Worm (Caenorhabditis elegans) whole organism, young adult: Measurements from ENCODE around the gene ins-16.

ENCODE experiments used
- B0019.2 ChIP-seq: fragments of 200-800 bp; sonication (Bioruptor generic); conservative IDR thresholded peaks from 2 replicates; pipeline ENCODE4 v1.3.6; 2022; ENCODE audit warnings: missing genetic modification reagents, missing genetic modification characterization, missing compliant biosample characterization
- B0035.1 ChIP-seq: sonication (generic microtip); optimal IDR thresholded peaks from 2 replicates; lab custom pipeline; 2016; ENCODE audit warnings: missing genetic modification characterization, mild to moderate bottlenecking, missing compliant biosample characterization, missing genotype, missing genetic modification reagents
- B0336.3 ChIP-seq: fragments of 200-800 bp; sonication (Bioruptor generic); IDR thresholded peaks from 2 replicates; pipeline ENCODE4 v1.3.6; 2022; ENCODE audit warnings: missing genetic modification characterization, missing compliant biosample characterization
- C06A6.2 ChIP-seq: fragments of 200-800 bp; sonication (Bioruptor generic); conservative IDR thresholded peaks from 2 replicates; pipeline ENCODE4 v1.3.6; 2022; ENCODE audit warnings: missing genetic modification characterization, missing compliant biosample characterization
- C17E4.6 ChIP-seq: fragments of 200-800 bp; sonication (Bioruptor generic); IDR thresholded peaks from 2 replicates; pipeline ENCODE4 v1.3.6; 2022; ENCODE audit warnings: missing genetic modification reagents, missing genetic modification characterization, missing compliant biosample characterization
- D2030.7 ChIP-seq: fragments of 200-800 bp; sonication (Bioruptor generic); IDR thresholded peaks from 2 replicates; pipeline ENCODE4 v1.3.6; 2022; ENCODE audit warnings: missing genetic modification reagents, missing genetic modification characterization, missing compliant biosample characterization
- F23B12.7 ChIP-seq: sonication (generic microtip); optimal IDR thresholded peaks from 2 replicates; lab custom pipeline; 2017; ENCODE audit warnings: missing genetic modification characterization, mild to moderate bottlenecking, missing compliant biosample characterization, antibody characterized with exemption, moderate library complexity; ENCODE audit not compliant: insufficient read depth
- F39B2.1 ChIP-seq: fragments of 200-800 bp; sonication (Bioruptor generic); IDR thresholded peaks from 2 replicates; pipeline ENCODE4 v1.3.6; 2022; ENCODE audit warnings: missing genetic modification reagents, missing genetic modification characterization, missing compliant biosample characterization
- F49E8.2 ChIP-seq: sonication (generic microtip); optimal IDR thresholded peaks from 3 replicates; lab custom pipeline; 2017; ENCODE audit warnings: missing genetic modification characterization, mild to moderate bottlenecking, missing compliant biosample characterization, antibody characterized with exemption, moderate library complexity; ENCODE audit not compliant: insufficient read depth
- T07F8.4 ChIP-seq: sonication (generic microtip); optimal IDR thresholded peaks from 2 replicates; lab custom pipeline; 2016; ENCODE audit warnings: mild to moderate bottlenecking, missing genetic modification characterization, moderate library complexity, missing compliant biosample characterization
- Y53F4B.3 ChIP-seq: fragments of 200-800 bp; sonication (Bioruptor generic); IDR thresholded peaks from 2 replicates; pipeline ENCODE4 v1.3.6; 2022; ENCODE audit warnings: missing genetic modification reagents, missing genetic modification characterization, missing compliant biosample characterization
- Y79H2A.3 ChIP-seq: fragments of 200-800 bp; sonication (Bioruptor generic); conservative IDR thresholded peaks from 2 replicates; pipeline ENCODE4 v1.3.6; 2022; ENCODE audit warnings: missing genetic modification reagents, missing genetic modification characterization, missing compliant biosample characterization
- ama-1 ChIP-seq, 3 experiments: fragments of 150-350 bp in 1 of 3; sonication (generic microtip) in 2 of 3; optimal IDR thresholded peaks; 2 replicates each; lab custom pipeline; 2014 to 2018; ENCODE audit warnings: missing biosample characterization in 2 of 3, missing genetic modification characterization in 2 of 3, missing genetic modification reagents in 2 of 3
- aptf-2 ChIP-seq: fragments of 200-800 bp; sonication (Bioruptor generic); conservative IDR thresholded peaks from 2 replicates; pipeline ENCODE4 v1.3.6; 2022; ENCODE audit warnings: missing genetic modification reagents, missing genetic modification characterization, missing compliant biosample characterization
- aptf-3 ChIP-seq: fragments of 200-800 bp; sonication (Bioruptor generic); IDR thresholded peaks from 2 replicates; pipeline ENCODE4 v1.3.6; 2022; ENCODE audit warnings: missing genetic modification characterization, missing compliant biosample characterization
- athp-1 ChIP-seq: sonication (generic microtip); optimal IDR thresholded peaks from 2 replicates; lab custom pipeline; 2017; ENCODE audit warnings: mild to moderate bottlenecking, missing genetic modification characterization, missing compliant biosample characterization
- attf-3 ChIP-seq: fragments of 200-800 bp; sonication (Bioruptor generic); conservative IDR thresholded peaks from 2 replicates; pipeline ENCODE4 v1.3.6; 2022; ENCODE audit warnings: missing genetic modification reagents, missing genetic modification characterization, missing compliant biosample characterization
- attf-5 ChIP-seq: fragments of 200-800 bp; sonication (Bioruptor generic); optimal IDR thresholded peaks from 2 replicates; lab custom pipeline; 2018; ENCODE audit warnings: mild to moderate bottlenecking, missing genetic modification characterization, missing compliant biosample characterization
- attf-6 ChIP-seq: fragments of 200-800 bp; sonication (Bioruptor generic); IDR thresholded peaks from 2 replicates; pipeline ENCODE4 v1.3.6; 2022; ENCODE audit warnings: missing genetic modification reagents, missing genetic modification characterization, missing compliant biosample characterization
- ceh-91 ChIP-seq: fragments of 200-800 bp; sonication (Bioruptor generic); IDR thresholded peaks from 2 replicates; pipeline ENCODE4 v1.3.6; 2022; ENCODE audit warnings: missing genetic modification reagents, missing genetic modification characterization, missing compliant biosample characterization
- dox-1 ChIP-seq: fragments of 200-800 bp; sonication (Bioruptor generic); IDR thresholded peaks from 2 replicates; pipeline ENCODE4 v1.3.6; 2022; ENCODE audit warnings: missing genetic modification reagents, missing genetic modification characterization, missing compliant biosample characterization
- egl-18 ChIP-seq: fragments of 200-800 bp; sonication (Bioruptor generic); IDR thresholded peaks from 2 replicates; pipeline ENCODE4 v1.3.6; 2022; ENCODE audit warnings: missing genetic modification reagents, missing genetic modification characterization, missing compliant biosample characterization
- ekl-4 ChIP-seq: fragments of 200-800 bp; sonication (Bioruptor generic); IDR thresholded peaks from 2 replicates; pipeline ENCODE4 v1.3.6; 2022; ENCODE audit warnings: missing genetic modification reagents, missing genetic modification characterization, missing compliant biosample characterization
- gei-17 ChIP-seq: fragments of 200-800 bp; sonication (Bioruptor generic); optimal IDR thresholded peaks from 2 replicates; lab custom pipeline; 2018; ENCODE audit warnings: mild to moderate bottlenecking, missing genetic modification characterization, missing compliant biosample characterization
- hlh-12 ChIP-seq: sonication (generic microtip); optimal IDR thresholded peaks from 2 replicates; lab custom pipeline; 2016; ENCODE audit warnings: missing genetic modification characterization, missing compliant biosample characterization
- lin-26 ChIP-seq: fragments of 200-800 bp; sonication (Bioruptor generic); IDR thresholded peaks from 2 replicates; pipeline ENCODE4 v1.3.6; 2022; ENCODE audit warnings: missing genetic modification reagents, missing genetic modification characterization, missing compliant biosample characterization
- lin-35 ChIP-seq, 3 experiments: fragments of 150-350 bp in 2 of 3; sonication (generic microtip) in 1 of 3; optimal IDR thresholded peaks; 2 replicates each; lab custom pipeline; 2014 to 2018; ENCODE audit warnings: missing biosample characterization in 3 of 3, missing genetic modification characterization in 3 of 3, missing genetic modification reagents in 3 of 3
- lsy-27 ChIP-seq: sonication (generic microtip); optimal IDR thresholded peaks from 2 replicates; lab custom pipeline; 2017; ENCODE audit warnings: missing genetic modification characterization, mild to moderate bottlenecking, missing compliant biosample characterization, antibody characterized with exemption, missing genotype, borderline replicate concordance; ENCODE audit not compliant: insufficient read depth
- madf-3 ChIP-seq: fragments of 200-800 bp; sonication (Bioruptor generic); IDR thresholded peaks from 2 replicates; pipeline ENCODE4 v1.3.6; 2022; ENCODE audit warnings: missing genetic modification reagents, missing genetic modification characterization, missing compliant biosample characterization
- madf-6 ChIP-seq: fragments of 200-800 bp; sonication (Bioruptor generic); IDR thresholded peaks from 2 replicates; pipeline ENCODE4 v1.3.6; 2022; ENCODE audit warnings: missing genetic modification reagents, missing genetic modification characterization, missing compliant biosample characterization
- mes-4 ChIP-seq: sonication (generic microtip); optimal IDR thresholded peaks from 2 replicates; lab custom pipeline; 2016; ENCODE audit warnings: missing genotype, missing genetic modification characterization, missing compliant biosample characterization
- nhr-120 ChIP-seq: fragments of 200-800 bp; sonication (Bioruptor generic); IDR thresholded peaks from 2 replicates; pipeline ENCODE4 v1.3.6; 2022; ENCODE audit warnings: missing genetic modification characterization, missing compliant biosample characterization
- nhr-27 ChIP-seq: fragments of 200-800 bp; sonication (Bioruptor generic); optimal IDR thresholded peaks from 2 replicates; lab custom pipeline; 2018; ENCODE audit warnings: mild to moderate bottlenecking, missing genetic modification characterization, moderate library complexity, missing compliant biosample characterization
- nhr-90 ChIP-seq: sonication (generic microtip); optimal IDR thresholded peaks from 2 replicates; lab custom pipeline; 2016; ENCODE audit warnings: missing genotype, mild to moderate bottlenecking, missing genetic modification characterization, missing compliant biosample characterization
- pbrm-1 ChIP-seq: fragments of 200-800 bp; sonication (Bioruptor generic); IDR thresholded peaks from 2 replicates; pipeline ENCODE4 v1.3.6; 2022; ENCODE audit warnings: missing genetic modification reagents, missing genetic modification characterization, missing compliant biosample characterization
- rpc-1 ChIP-seq, 2 experiments: fragments of 150-350 bp in 1 of 2; sonication (generic microtip) in 1 of 2; optimal IDR thresholded peaks; 2 replicates each; lab custom pipeline; 2014 to 2018; ENCODE audit warnings: missing biosample characterization in 1 of 2, missing genetic modification characterization in 1 of 2, missing genetic modification reagents in 1 of 2, missing genotype in 1 of 2
- sdz-38 ChIP-seq: sonication (generic microtip); optimal IDR thresholded peaks from 2 replicates; lab custom pipeline; 2016; ENCODE audit warnings: missing genotype, missing genetic modification characterization, missing compliant biosample characterization
- snpc-1.3 ChIP-seq: sonication (generic microtip); optimal IDR thresholded peaks from 2 replicates; lab custom pipeline; 2017; ENCODE audit warnings: missing genetic modification characterization, mild to moderate bottlenecking, missing compliant biosample characterization, antibody characterized with exemption, moderate library complexity, missing genotype, missing genetic modification reagents; ENCODE audit not compliant: insufficient read depth
- snpc-3.4 ChIP-seq: sonication (generic microtip); optimal IDR thresholded peaks from 2 replicates; lab custom pipeline; 2017; ENCODE audit warnings: missing genetic modification characterization, mild to moderate bottlenecking, missing compliant biosample characterization, antibody characterized with exemption, moderate library complexity, missing genotype, missing genetic modification reagents
- snpc-4 ChIP-seq, 5 experiments: fragments of 150-350 bp in 1 of 5; sonication (generic microtip) in 4 of 5; optimal IDR thresholded peaks; 2 replicates each; lab custom pipeline; 2014 to 2018; ENCODE audit warnings: missing genetic modification characterization in 5 of 5, missing biosample characterization in 3 of 5, antibody characterized with exemption in 2 of 5, mild to moderate bottlenecking in 2 of 5, missing compliant biosample characterization in 2 of 5, missing genotype in 2 of 5, moderate library complexity in 2 of 5, missing genetic modification reagents in 1 of 5
- tbp1 ChIP-seq: fragments of 200-800 bp; sonication (Bioruptor generic); optimal IDR thresholded peaks from 2 replicates; lab custom pipeline; 2018; ENCODE audit warnings: mild to moderate bottlenecking, missing genetic modification characterization, missing compliant biosample characterization
- tlf-1 ChIP-seq: fragments of 200-800 bp; sonication (Bioruptor generic); optimal IDR thresholded peaks from 2 replicates; lab custom pipeline; 2018; ENCODE audit warnings: mild to moderate bottlenecking, missing genetic modification characterization, missing compliant biosample characterization
- unc-130 ChIP-seq: sonication (generic microtip); optimal IDR thresholded peaks from 2 replicates; lab custom pipeline; 2016; ENCODE audit warnings: missing genetic modification reagents, missing genetic modification characterization, missing compliant biosample characterization
- zfh-2 ChIP-seq: fragments of 200-800 bp; sonication (Bioruptor generic); conservative IDR thresholded peaks from 2 replicates; pipeline ENCODE4 v1.3.6; 2022; ENCODE audit warnings: missing genetic modification reagents, missing genetic modification characterization, missing compliant biosample characterization
- ztf-18 ChIP-seq: sonication (generic microtip); optimal IDR thresholded peaks from 2 replicates; lab custom pipeline; 2016; ENCODE audit warnings: missing genotype, mild to moderate bottlenecking, missing genetic modification characterization, missing compliant biosample characterization
- ztf-28 ChIP-seq: fragments of 200-800 bp; sonication (Bioruptor generic); IDR thresholded peaks from 2 replicates; pipeline ENCODE4 v1.3.6; 2022; ENCODE audit warnings: missing genetic modification reagents, missing genetic modification characterization, missing compliant biosample characterization
- ztf-3 ChIP-seq: fragments of 200-800 bp; sonication (Bioruptor generic); optimal IDR thresholded peaks from 2 replicates; lab custom pipeline; 2018; ENCODE audit warnings: mild to moderate bottlenecking, missing genetic modification characterization, missing compliant biosample characterization

ins-16 gene

ce11 chrIII:2031746-2032145 is 29.0 kb downstream of the ins-16 start:
- TF ChIP-seq madf-6 (GFP tag; lab: Robert Waterston, UW) (no peak), mes-4 (tag; lab: Kevin White, UChicago) (no peak), T07F8.4 (no peak), lin-26 (GFP tag; lab: Robert Waterston, UW) (peak; percentile 67; the same call in 1 of the 2 replicates), attf-6 (GFP tag; lab: Robert Waterston, UW) (no peak), B0035.1 (no peak), D2030.7 (GFP tag; lab: Robert Waterston, UW) (no peak), tbp1 (peak; percentile 89), aptf-3 (GFP tag; lab: Robert Waterston, UW) (no peak), gei-17 (no peak), dox-1 (no peak), tlf-1 (GFP tag; lab: Kevin White, UChicago) (no peak), C17E4.6 (GFP tag; lab: Robert Waterston, UW) (no peak), unc-130 (GFP tag; lab: Kevin White, UChicago) (no peak), sdz-38 (tag; lab: Kevin White, UChicago) (no peak), Y53F4B.3 (GFP tag; lab: Robert Waterston, UW) (no peak), rpc-1 (optimal IDR thresholded peaks at IDR 0.05; lab: Kevin White, UChicago) (peak; percentile 57), rpc-1 (tag; optimal IDR thresholded peaks at IDR 0.05; lab: Kevin White, UChicago) (no peak), athp-1 (no peak), B0336.3 (GFP tag; lab: Robert Waterston, UW) (no peak), aptf-2 (GFP tag; lab: Robert Waterston, UW) (no peak), attf-5 (no peak), ekl-4 (GFP tag; lab: Robert Waterston, UW) (no peak), C06A6.2 (no peak), B0019.2 (GFP tag; lab: Robert Waterston, UW) (no peak), Y79H2A.3 (GFP tag; lab: Robert Waterston, UW) (no peak), zfh-2 (GFP tag; lab: Robert Waterston, UW) (no peak), ztf-18 (tag; lab: Kevin White, UChicago) (no peak), egl-18 (GFP tag; lab: Robert Waterston, UW) (no peak), F49E8.2 (tag; lab: Kevin White, UChicago) (no peak), nhr-120 (no peak), hlh-12 (tag; lab: Kevin White, UChicago) (no peak), attf-3 (no peak), nhr-90 (tag; lab: Kevin White, UChicago) (no peak), madf-3 (GFP tag; lab: Robert Waterston, UW) (no peak), pbrm-1 (GFP tag; lab: Robert Waterston, UW) (no peak), ztf-28 (GFP tag; lab: Robert Waterston, UW) (no peak), nhr-27 (no peak), F23B12.7 (tag; lab: Kevin White, UChicago) (no peak), snpc-3.4 (tag; lab: Kevin White, UChicago) (peak; percentile 47), ztf-3 (GFP tag; lab: Kevin White, UChicago) (no peak), lin-35 (GFP tag; optimal IDR thresholded peaks at IDR 0.05; lab: Kevin White, UChicago) (no peak), ceh-91 (GFP tag; lab: Robert Waterston, UW) (no peak), snpc-4 (GFP tag; optimal IDR thresholded peaks at IDR 0.05; lab: Kevin White, UChicago) (no peak), snpc-4 (tag; optimal IDR thresholded peaks at IDR 0.05; lab: Kevin White, UChicago) (no peak), ama-1 (optimal IDR thresholded peaks at IDR 0.05; lab: Kevin White, UChicago) (no peak), ama-1 (GFP tag; optimal IDR thresholded peaks at IDR 0.05; lab: Kevin White, UChicago) (peak in 1 of 2 experiments; percentile 60), lsy-27 (no peak), snpc-1.3 (tag; lab: Kevin White, UChicago) (no peak), F39B2.1 (no peak)
